Worm (Caenorhabditis elegans): Measurements from ENCODE around the gene Y75B12B.10.
A peak's percentile ranks its signal among the peaks of the same experiment; 100 is the strongest.

Y75B12B.10 gene

ce11 chrV:15158691-15159090 lies 41.2 kb upstream of the Y75B12B.10 start, which contains the start of gene str-45:
Gene str-45 (plus strand): TSS chrV:15158991.
- no peak for TF ChIP-seq dmd-6 (GFP tag; IDR thresholded peaks at IDR 0.05)
- TF ChIP-seq T20F7.1 (GFP tag; optimal IDR thresholded peaks at IDR 0.05), result no peak
- no peak for TF ChIP-seq ZK546.5 (tag; optimal IDR thresholded peaks at IDR 0.05)
- no peak for TF ChIP-seq mes-2 (tag; optimal IDR thresholded peaks at IDR 0.05; ENCODE audit: poor library complexity, severe bottlenecking)
- no peak for TF ChIP-seq zfp-2 (tag; optimal IDR thresholded peaks at IDR 0.05)
- TF ChIP-seq arid-1 (GFP tag; conservative IDR thresholded peaks at IDR 0.05), result no peak
- TF ChIP-seq lsy-2 (tag; optimal IDR thresholded peaks at IDR 0.05), result no peak
- TF ChIP-seq fkh-10 (GFP tag; optimal IDR thresholded peaks at IDR 0.05), result no peak
- TF ChIP-seq daf-16 (GFP tag; optimal IDR thresholded peaks at IDR 0.05), result no peak
- TF ChIP-seq daf-16 (tag; optimal IDR thresholded peaks at IDR 0.05), result no peak
- no peak for TF ChIP-seq Y105C5A.15 (GFP tag; IDR thresholded peaks at IDR 0.05)
- no peak for TF ChIP-seq snpc-4 (tag; optimal IDR thresholded peaks at IDR 0.05)
- TF ChIP-seq ceh-44 (GFP tag; IDR thresholded peaks at IDR 0.05), result no peak
- TF ChIP-seq hlh-30 (tag; optimal IDR thresholded peaks at IDR 0.05; ENCODE audit: insufficient read depth), result no peak
- no peak for TF ChIP-seq egl-43 (GFP tag; IDR thresholded peaks at IDR 0.05)
- no peak for TF ChIP-seq set-16 (GFP tag; IDR thresholded peaks at IDR 0.05)
- no peak for TF ChIP-seq nhr-11 (tag; optimal IDR thresholded peaks at IDR 0.05)

ce11 chrV:15162697-15163096 lies 37.2 kb upstream of the Y75B12B.10 start, which contains the start of gene srz-11:
Gene srz-11 (plus strand): TSS chrV:15163082.
- TF ChIP-seq Y75B8A.6 (GFP tag; IDR thresholded peaks at IDR 0.05) (no peak), lsy-2 (tag; optimal IDR thresholded peaks at IDR 0.05) (no peak), vab-7 (GFP tag; IDR thresholded peaks at IDR 0.05) (no peak)

- peak; percentile 43 for TF ChIP-seq hlh-30 (tag; optimal IDR thresholded peaks at IDR 0.05; ENCODE audit: insufficient read depth)
- peak; percentile 74 for TF ChIP-seq nhr-28 (tag; optimal IDR thresholded peaks at IDR 0.05)
Measured at ce11 chrV:15168018-15168417, 31.9 kb upstream of the Y75B12B.10 start.

ce11 chrV:15175459-15175858 lies 24.4 kb upstream of the Y75B12B.10 start, which contains the start of gene clec-47:
Gene clec-47 (plus strand): TSS chrV:15175759.
- TF ChIP-seq pha-4 (GFP tag; IDR thresholded peaks at IDR 0.05) (no peak), pha-4 (tag; optimal IDR thresholded peaks at IDR 0.05) (no peak), zip-11 (GFP tag; IDR thresholded peaks at IDR 0.05) (no peak), hif-1 (tag; optimal IDR thresholded peaks at IDR 0.05) (peak in 1 of 2 experiments; percentile 31), nhr-28 (tag; optimal IDR thresholded peaks at IDR 0.05) (peak; percentile 19), lin-15B (tag; optimal IDR thresholded peaks at IDR 0.05) (no peak), F49E8.2 (tag; optimal IDR thresholded peaks at IDR 0.05; ENCODE audit: borderline replicate concordance) (no peak), daf-8 (GFP tag; IDR thresholded peaks at IDR 0.05) (no peak), egl-27 (tag; optimal IDR thresholded peaks at IDR 0.05) (no peak)

- TF ChIP-seq attf-4 (tag; optimal IDR thresholded peaks at IDR 0.05), result no peak
- TF ChIP-seq sdz-12 (GFP tag; optimal IDR thresholded peaks at IDR 0.05), result no peak
- no peak for TF ChIP-seq lin-38 (GFP tag; IDR thresholded peaks at IDR 0.05)
- TF ChIP-seq ama-1 (optimal IDR thresholded peaks at IDR 0.05), result no peak
- no peak for TF ChIP-seq zip-11 (GFP tag; IDR thresholded peaks at IDR 0.05)
- TF ChIP-seq nhr-41 (GFP tag; IDR thresholded peaks at IDR 0.05), result no peak
- TF ChIP-seq zfp-3 (GFP tag; conservative IDR thresholded peaks at IDR 0.05), result no peak
- TF ChIP-seq nhr-25 (tag; optimal IDR thresholded peaks at IDR 0.05; ENCODE audit: borderline replicate concordance, insufficient read depth), result no peak
- TF ChIP-seq nhr-102 (tag; optimal IDR thresholded peaks at IDR 0.05), result no peak
- no peak for TF ChIP-seq spr-1 (tag; optimal IDR thresholded peaks at IDR 0.05)
- TF ChIP-seq ceh-62 (tag; optimal IDR thresholded peaks at IDR 0.05), result no peak
- TF ChIP-seq snpc-4 (tag; optimal IDR thresholded peaks at IDR 0.05), result no peak
Measured at ce11 chrV:15179757-15180156, 20.1 kb upstream of the Y75B12B.10 start, which contains the start of gene T09F5.10. Gene T09F5.10 (plus strand): TSS chrV:15180057.

All from whole organism, L4 larva.